Fruit fly (Drosophila melanogaster): ENCODE results near the gene Caper.

The Caper gene

dm6 chr2L:7043039-7043905 is 10.8 kb downstream of the Caper start:
- TF ChIP-seq bab1 (GFP tag; optimal IDR thresholded peaks at IDR 0.05): no peak
- TF ChIP-seq CG5204 (GFP tag; optimal IDR thresholded peaks at IDR 0.05): no peak
- TF ChIP-seq Clk (GFP tag; optimal IDR thresholded peaks at IDR 0.05): no peak
- peak; percentile 26 for TF ChIP-seq Mnt (GFP tag; optimal IDR thresholded peaks at IDR 0.05)
- no peak for TF ChIP-seq CG12768 (GFP tag; optimal IDR thresholded peaks at IDR 0.05)
- peak; percentile 38 for TF ChIP-seq ovo (GFP tag; optimal IDR thresholded peaks at IDR 0.05)
- TF ChIP-seq CG14711 (tag; optimal IDR thresholded peaks at IDR 0.05): no peak

- peak; percentile 1 for TF ChIP-seq tj (GFP tag; optimal IDR thresholded peaks at IDR 0.05)
- TF ChIP-seq pad (GFP tag; optimal IDR thresholded peaks at IDR 0.05): no peak
- peak; percentile 56 for TF ChIP-seq ovo (GFP tag; optimal IDR thresholded peaks at IDR 0.05)
- TF ChIP-seq Mnt (GFP tag; optimal IDR thresholded peaks at IDR 0.05): peak; percentile 18
- TF ChIP-seq CG11617 (GFP tag; optimal IDR thresholded peaks at IDR 0.05): peak; percentile 14
- no peak for TF ChIP-seq CG12768 (GFP tag; optimal IDR thresholded peaks at IDR 0.05)
- TF ChIP-seq CG5204 (GFP tag; optimal IDR thresholded peaks at IDR 0.05): peak; percentile 9
- TF ChIP-seq Crg-1 (GFP tag; optimal IDR thresholded peaks at IDR 0.05): peak; percentile 76
- peak; percentile 61 for TF ChIP-seq CG7101 (tag; optimal IDR thresholded peaks at IDR 0.05)
- TF ChIP-seq cic (GFP tag; optimal IDR thresholded peaks at IDR 0.05): no peak
These were observed 15.2 kb downstream of the Caper start for dm6 chr2L:7047703-7048102.

dm6 chr2L:7049009-7049647 is 16.6 kb downstream of the Caper start:
- TF ChIP-seq cnc (optimal IDR thresholded peaks at IDR 0.05) (no peak), CG5204 (GFP tag; optimal IDR thresholded peaks at IDR 0.05) (no peak), CG7101 (tag; optimal IDR thresholded peaks at IDR 0.05) (peak; percentile 45), CG14711 (tag; optimal IDR thresholded peaks at IDR 0.05) (peak; percentile 43), toe (GFP tag; optimal IDR thresholded peaks at IDR 0.05) (peak; percentile 55), ovo (GFP tag; optimal IDR thresholded peaks at IDR 0.05) (peak; percentile 21), Mnt (GFP tag; optimal IDR thresholded peaks at IDR 0.05) (peak; percentile 73), kay (GFP tag; ENCODE audit: borderline replicate concordance) (peak; percentile 85), CG11617 (GFP tag; optimal IDR thresholded peaks at IDR 0.05) (peak; percentile 46), bab1 (GFP tag; optimal IDR thresholded peaks at IDR 0.05) (peak; percentile 55), CG33017 (tag; optimal IDR thresholded peaks at IDR 0.05) (peak; percentile 58), Hr96 (GFP tag; optimal IDR thresholded peaks at IDR 0.05) (peak; percentile 59), tj (GFP tag; optimal IDR thresholded peaks at IDR 0.05) (peak; percentile 55), CG12768 (GFP tag; optimal IDR thresholded peaks at IDR 0.05) (peak; percentile 81), cic (GFP tag; optimal IDR thresholded peaks at IDR 0.05) (peak; percentile 97), CG7045 (GFP tag; optimal IDR thresholded peaks at IDR 0.05) (peak; percentile 10), Clk (GFP tag; optimal IDR thresholded peaks at IDR 0.05) (no peak), CG1620 (GFP tag; optimal IDR thresholded peaks at IDR 0.05) (no peak), Crg-1 (GFP tag; optimal IDR thresholded peaks at IDR 0.05) (no peak), pad (GFP tag; optimal IDR thresholded peaks at IDR 0.05) (peak; percentile 9)

DNA sequence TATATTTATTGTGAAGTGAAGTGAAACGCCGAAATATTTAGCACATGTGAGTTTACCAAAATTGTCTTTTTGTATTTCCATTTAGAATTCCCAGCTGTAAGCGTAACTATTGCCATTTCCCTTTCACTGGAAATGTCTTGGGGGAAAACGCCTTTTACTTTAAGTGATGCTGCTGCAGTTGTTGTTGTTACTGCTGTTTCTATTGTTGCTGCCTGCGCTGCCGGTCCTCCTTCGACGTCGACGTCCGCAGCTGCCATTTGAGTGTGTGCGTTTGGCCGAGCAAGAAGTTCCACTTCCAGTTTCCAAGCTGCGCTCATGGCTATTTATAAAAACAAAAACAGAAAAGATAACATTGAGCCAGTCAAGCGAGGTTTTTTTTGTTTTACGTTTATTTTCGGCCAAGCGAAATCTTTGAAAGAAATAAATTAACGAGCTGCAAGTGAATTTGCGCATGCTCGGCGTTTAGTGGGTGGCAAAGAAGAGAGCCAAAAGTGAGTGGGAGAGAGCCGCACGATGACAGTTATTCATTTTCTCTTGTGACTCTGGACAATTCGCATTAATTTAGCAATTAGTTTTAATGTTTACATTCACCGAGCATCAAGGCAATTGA is 17.3 kb downstream of the Caper start:
- TF ChIP-seq ovo (GFP tag; optimal IDR thresholded peaks at IDR 0.05): no peak

DNA sequence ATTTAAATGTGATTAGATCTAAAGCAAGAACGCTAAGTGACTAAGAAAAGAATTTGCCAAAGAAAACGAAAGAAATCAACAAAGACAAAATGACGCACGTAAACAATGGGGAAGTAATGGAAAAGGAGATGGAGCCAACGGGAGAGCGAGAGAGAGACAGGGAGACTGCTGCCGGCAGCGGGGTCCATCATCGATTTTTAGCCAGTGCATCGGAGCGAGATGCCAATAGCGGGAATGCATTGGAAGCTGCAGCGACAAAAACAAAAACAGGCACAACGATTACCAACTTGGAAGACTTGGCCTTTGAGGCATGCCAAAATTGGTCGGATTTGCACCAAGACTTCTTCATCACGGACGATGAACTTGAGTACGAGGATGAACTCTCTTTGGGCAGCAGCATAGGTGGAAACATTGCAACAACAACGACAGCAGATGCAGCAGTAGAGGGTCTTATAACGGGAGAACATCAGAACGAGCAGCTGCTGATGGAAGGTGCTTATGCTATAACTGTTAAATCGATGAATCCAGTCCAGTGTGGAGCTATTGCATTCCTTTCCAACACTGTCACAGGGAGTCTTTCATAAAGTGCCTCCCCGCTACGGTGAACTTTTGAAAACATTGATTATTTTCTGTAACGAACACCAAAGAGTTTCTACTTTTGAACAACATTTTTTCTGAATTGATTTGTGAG is 18.1 kb downstream of the Caper start:
- TF ChIP-seq ovo (GFP tag; optimal IDR thresholded peaks at IDR 0.05) (peak; percentile 72), Hr96 (GFP tag; optimal IDR thresholded peaks at IDR 0.05) (no peak), CG14711 (tag; optimal IDR thresholded peaks at IDR 0.05) (no peak), CG33017 (tag; optimal IDR thresholded peaks at IDR 0.05) (no peak), CG1620 (GFP tag; optimal IDR thresholded peaks at IDR 0.05) (no peak), cic (GFP tag; optimal IDR thresholded peaks at IDR 0.05) (no peak), tj (GFP tag; optimal IDR thresholded peaks at IDR 0.05) (no peak), Crg-1 (GFP tag; optimal IDR thresholded peaks at IDR 0.05) (no peak), pad (GFP tag; optimal IDR thresholded peaks at IDR 0.05) (peak; percentile 63), CG11617 (GFP tag; optimal IDR thresholded peaks at IDR 0.05) (no peak), bab1 (GFP tag; optimal IDR thresholded peaks at IDR 0.05) (no peak), kay (GFP tag; ENCODE audit: borderline replicate concordance) (no peak)

DNA sequence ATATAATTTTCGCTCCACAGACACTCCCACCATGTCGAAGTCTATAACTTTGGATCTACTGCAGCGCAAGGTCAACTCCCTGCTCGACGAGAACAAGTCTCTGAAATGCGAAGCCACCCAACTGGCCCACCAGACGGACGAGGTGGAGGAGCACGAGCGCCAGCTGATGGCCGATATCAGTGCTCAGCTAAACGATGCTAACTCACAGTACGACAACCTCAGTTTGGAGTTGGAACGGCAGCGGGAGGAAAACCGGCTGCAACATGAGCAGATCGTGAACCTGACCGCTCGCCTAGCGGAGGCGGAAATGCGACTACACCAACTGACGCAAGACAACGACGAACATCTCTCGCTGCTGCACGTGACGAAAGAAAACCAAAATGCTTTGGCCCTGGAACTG is 19.2 kb downstream of the Caper start:
- TF ChIP-seq CG14711 (tag; optimal IDR thresholded peaks at IDR 0.05): no peak
- TF ChIP-seq cnc (optimal IDR thresholded peaks at IDR 0.05): no peak
- TF ChIP-seq CG11617 (GFP tag; optimal IDR thresholded peaks at IDR 0.05): no peak
- no peak for TF ChIP-seq CG7101 (tag; optimal IDR thresholded peaks at IDR 0.05)
- no peak for TF ChIP-seq kay (GFP tag; ENCODE audit: borderline replicate concordance)
- no peak for TF ChIP-seq CG33017 (tag; optimal IDR thresholded peaks at IDR 0.05)
- TF ChIP-seq CG12768 (GFP tag; optimal IDR thresholded peaks at IDR 0.05): no peak
- TF ChIP-seq toe (GFP tag; optimal IDR thresholded peaks at IDR 0.05): no peak
- TF ChIP-seq Hr96 (GFP tag; optimal IDR thresholded peaks at IDR 0.05): no peak
- no peak for TF ChIP-seq tj (GFP tag; optimal IDR thresholded peaks at IDR 0.05)
- no peak for TF ChIP-seq Crg-1 (GFP tag; optimal IDR thresholded peaks at IDR 0.05)
- TF ChIP-seq Clk (GFP tag; optimal IDR thresholded peaks at IDR 0.05): no peak
- no peak for TF ChIP-seq CG5204 (GFP tag; optimal IDR thresholded peaks at IDR 0.05)
- TF ChIP-seq CG1620 (GFP tag; optimal IDR thresholded peaks at IDR 0.05): no peak
- no peak for TF ChIP-seq cic (GFP tag; optimal IDR thresholded peaks at IDR 0.05)
- no peak for TF ChIP-seq ovo (GFP tag; optimal IDR thresholded peaks at IDR 0.05)
- TF ChIP-seq bab1 (GFP tag; optimal IDR thresholded peaks at IDR 0.05): no peak
- TF ChIP-seq Mnt (GFP tag; optimal IDR thresholded peaks at IDR 0.05): no peak
- TF ChIP-seq pad (GFP tag; optimal IDR thresholded peaks at IDR 0.05): no peak
- no peak for TF ChIP-seq CG7045 (GFP tag; optimal IDR thresholded peaks at IDR 0.05)
